Worm (Caenorhabditis elegans): Measurements from ENCODE around the gene Y39B6A.5.

Y39B6A.5 gene

DNA sequence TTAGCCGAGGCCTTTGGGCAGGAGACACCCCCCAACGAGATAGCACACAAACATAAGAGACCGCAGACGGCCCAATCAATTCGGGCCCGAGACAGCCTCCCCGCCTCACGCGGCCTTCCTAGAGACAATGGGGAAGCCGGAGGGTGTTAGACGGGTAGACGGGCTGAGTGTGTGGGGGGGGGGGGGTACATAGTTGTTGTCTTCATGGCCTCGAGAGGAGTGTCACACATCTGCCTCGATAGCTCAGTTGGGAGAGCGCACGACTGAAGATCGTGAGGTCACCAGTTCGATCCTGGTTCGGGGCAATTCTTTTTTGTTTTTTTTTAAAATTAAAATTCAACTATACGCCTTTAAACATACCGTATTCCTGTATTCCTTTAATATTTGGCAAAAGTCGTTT lies 32.9 kb downstream of the Y39B6A.5 start (continued):
- peak; percentile 58 for TF ChIP-seq lsl-1 (GFP tag; optimal IDR thresholded peaks at IDR 0.05)
- peak; percentile 86 for TF ChIP-seq Y56A3A.18 (GFP tag; IDR thresholded peaks at IDR 0.05)
- no peak for TF ChIP-seq snpc-1.1 (tag; optimal IDR thresholded peaks at IDR 0.05; ENCODE audit: insufficient read depth)
- no peak for TF ChIP-seq sdz-38 (tag; optimal IDR thresholded peaks at IDR 0.05)
- TF ChIP-seq akir-1 (GFP tag; optimal IDR thresholded peaks at IDR 0.05), result no peak
- TF ChIP-seq hlh-26 (GFP tag; conservative IDR thresholded peaks at IDR 0.05), result no peak
- 0 out of 2 replicates have a peak, but pooled peaks have one; percentile 48 for TF ChIP-seq B0019.2 (GFP tag; conservative IDR thresholded peaks at IDR 0.05)
- TF ChIP-seq tlf-1 (GFP tag; optimal IDR thresholded peaks at IDR 0.05), result peak; percentile 26
- TF ChIP-seq aptf-3 (GFP tag; IDR thresholded peaks at IDR 0.05), result 0 out of 2 replicates have a peak, but pooled peaks have one; percentile 88
- no peak for TF ChIP-seq chd-7 (tag; optimal IDR thresholded peaks at IDR 0.05)
- peak; percentile 47 for TF ChIP-seq madf-10 (tag; optimal IDR thresholded peaks at IDR 0.05)
- no peak for TF ChIP-seq B0035.1 (tag; optimal IDR thresholded peaks at IDR 0.05)
- TF ChIP-seq atf-7 (tag; optimal IDR thresholded peaks at IDR 0.05), result peak; percentile 39
- TF ChIP-seq nhr-120 (GFP tag; IDR thresholded peaks at IDR 0.05), result no peak
- TF ChIP-seq ceh-58 (GFP tag; IDR thresholded peaks at IDR 0.05), result no peak
- TF ChIP-seq zfh-2 (GFP tag; conservative IDR thresholded peaks at IDR 0.05), result peak; percentile 96
- peak; percentile 45; the same call in 1 of the 2 replicates for TF ChIP-seq ceh-100 (GFP tag; IDR thresholded peaks at IDR 0.05)
- TF ChIP-seq mxl-1 (tag; optimal IDR thresholded peaks at IDR 0.05), result peak; percentile 35
- TF ChIP-seq ceh-91 (GFP tag; IDR thresholded peaks at IDR 0.05), result 0 out of 2 replicates have a peak, but pooled peaks have one; percentile 31
- TF ChIP-seq hmg-1.2 (GFP tag; IDR thresholded peaks at IDR 0.05), result peak; percentile 96
- TF ChIP-seq unc-130 (GFP tag; optimal IDR thresholded peaks at IDR 0.05), result no peak
- peak in 1 of 3 experiments; percentile 20 for TF ChIP-seq lin-35 (GFP tag; optimal IDR thresholded peaks at IDR 0.05)
- peak; percentile 52 for TF ChIP-seq F23B12.7 (tag; optimal IDR thresholded peaks at IDR 0.05; ENCODE audit: insufficient read depth)
- TF ChIP-seq F33H1.4 (GFP tag; IDR thresholded peaks at IDR 0.05), result peak; percentile 29
- peak; percentile 40 for TF ChIP-seq T26A5.8 (tag; optimal IDR thresholded peaks at IDR 0.05)
- peak; percentile 51 for TF ChIP-seq zim-3 (tag; optimal IDR thresholded peaks at IDR 0.05)
- TF ChIP-seq bed-1 (GFP tag; IDR thresholded peaks at IDR 0.05), result 0 out of 2 replicates have a peak, but pooled peaks have one; percentile 44
- TF ChIP-seq snpc-1.3 (tag; optimal IDR thresholded peaks at IDR 0.05; ENCODE audit: insufficient read depth), result peak; percentile 40
- no peak for TF ChIP-seq cebp-1 (GFP tag; IDR thresholded peaks at IDR 0.05)
- TF ChIP-seq cebp-1 (tag; optimal IDR thresholded peaks at IDR 0.05), result peak; percentile 79
- peak; percentile 79 for TF ChIP-seq madf-6 (GFP tag; IDR thresholded peaks at IDR 0.05)
- no peak for TF ChIP-seq lsy-27 (tag; optimal IDR thresholded peaks at IDR 0.05; ENCODE audit: borderline replicate concordance, insufficient read depth)
- TF ChIP-seq dpff-1 (tag; optimal IDR thresholded peaks at IDR 0.05), result no peak
- TF ChIP-seq C06A6.2 (GFP tag; conservative IDR thresholded peaks at IDR 0.05), result 0 out of 2 replicates have a peak, but pooled peaks have one; percentile 26
- peak; percentile 93 for TF ChIP-seq lin-26 (GFP tag; IDR thresholded peaks at IDR 0.05)
- TF ChIP-seq xnd-1 (tag; optimal IDR thresholded peaks at IDR 0.05), result no peak
- no peak for TF ChIP-seq tbx-9 (tag; optimal IDR thresholded peaks at IDR 0.05; ENCODE audit: borderline replicate concordance)
- TF ChIP-seq sea-2 (GFP tag; IDR thresholded peaks at IDR 0.05), result no peak
- no peak for TF ChIP-seq F55B11.4 (tag; optimal IDR thresholded peaks at IDR 0.05; ENCODE audit: borderline replicate concordance, insufficient read depth)
- no peak for TF ChIP-seq mel-28 (tag; optimal IDR thresholded peaks at IDR 0.05; ENCODE audit: borderline replicate concordance)
- TF ChIP-seq hlh-12 (tag; optimal IDR thresholded peaks at IDR 0.05), result peak; percentile 60
- no peak for TF ChIP-seq dox-1 (GFP tag; IDR thresholded peaks at IDR 0.05)
- peak; percentile 6 for TF ChIP-seq somi-1 (GFP tag; optimal IDR thresholded peaks at IDR 0.05)
- peak; percentile 95 for TF ChIP-seq K12H6.12 (tag; optimal IDR thresholded peaks at IDR 0.05)
- no peak for TF ChIP-seq let-526 (GFP tag; IDR thresholded peaks at IDR 0.05)
- TF ChIP-seq ama-1 (optimal IDR thresholded peaks at IDR 0.05), result no peak
- TF ChIP-seq ama-1 (GFP tag; optimal IDR thresholded peaks at IDR 0.05), result peak in 1 of 2 experiments; percentile 69
- TF ChIP-seq lir-1 (GFP tag; conservative IDR thresholded peaks at IDR 0.05), result no peak
